Fruit fly (Drosophila melanogaster): ENCODE measurements around the gene CG12316.
A peak's percentile ranks its signal among the peaks of the same experiment; 100 is the strongest.

- TF ChIP-seq cic (GFP tag; optimal IDR thresholded peaks at IDR 0.05) (no peak), CG14711 (tag; optimal IDR thresholded peaks at IDR 0.05) (no peak), CG7045 (GFP tag; optimal IDR thresholded peaks at IDR 0.05) (no peak), Clk (GFP tag; optimal IDR thresholded peaks at IDR 0.05) (no peak), Crg-1 (GFP tag; optimal IDR thresholded peaks at IDR 0.05) (no peak), Hr96 (GFP tag; optimal IDR thresholded peaks at IDR 0.05) (no peak), ovo (GFP tag; optimal IDR thresholded peaks at IDR 0.05) (no peak), Mnt (GFP tag; optimal IDR thresholded peaks at IDR 0.05) (no peak), CG11617 (GFP tag; optimal IDR thresholded peaks at IDR 0.05) (no peak), kay (GFP tag; ENCODE audit: borderline replicate concordance) (no peak), tj (GFP tag; optimal IDR thresholded peaks at IDR 0.05) (peak; percentile 93)
These were observed 35.8 kb downstream of the CG12316 start for dm6 chr3L:15100983-15101382.

All from whole organism, adult.